Fruit fly (Drosophila melanogaster): ENCODE results near the gene PIG-B.

dm6 chr3L:3770823-3771222 is 40.2 kb upstream of the PIG-B start:
- no peak for TF ChIP-seq CG32121 (GFP tag; IDR thresholded peaks at IDR 0.05)
- TF ChIP-seq Pif1B (GFP tag; optimal IDR thresholded peaks at IDR 0.05) = no peak
- TF ChIP-seq CG14655 (GFP tag; optimal IDR thresholded peaks at IDR 0.05) = peak; percentile 26
- no peak for TF ChIP-seq CG4496 (GFP tag; IDR thresholded peaks at IDR 0.05)
- TF ChIP-seq EcR (GFP tag; optimal IDR thresholded peaks at IDR 0.05) = no peak
- TF ChIP-seq Snoo (tag; optimal IDR thresholded peaks at IDR 0.05) = no peak
- TF ChIP-seq CG8159 (tag; optimal IDR thresholded peaks at IDR 0.05) = no peak
- no peak for TF ChIP-seq CG17806 (tag; optimal IDR thresholded peaks at IDR 0.05)
- TF ChIP-seq gl (tag; optimal IDR thresholded peaks at IDR 0.05) = no peak
- no peak for TF ChIP-seq fd96Ca (GFP tag; IDR thresholded peaks at IDR 0.05)
- TF ChIP-seq CG8301 (tag; optimal IDR thresholded peaks at IDR 0.05) = peak; percentile 32
- TF ChIP-seq CG10348 (GFP tag; IDR thresholded peaks at IDR 0.05) = no peak
- no peak for TF ChIP-seq Ets98B (GFP tag; IDR thresholded peaks at IDR 0.05)
